Fruit fly (Drosophila melanogaster) whole organism, embryonic: ENCODE measurements around the gene CG4000.

Source experiments
- ATbp ChIP-seq: fragments of 200-800 bp; sonication (Bioruptor generic); optimal IDR thresholded peaks from 2 replicates; lab custom pipeline; 2017; ENCODE audit warnings: missing biosample characterization, mild to moderate bottlenecking, missing genetic modification characterization, missing genetic modification reagents
- CG10462 ChIP-seq: fragments of 200-800 bp; sonication (Bioruptor generic); optimal IDR thresholded peaks from 2 replicates; lab custom pipeline; 2016; ENCODE audit warnings: missing biosample characterization, missing genetic modification characterization
- CG11093 ChIP-seq: fragments of 200-800 bp; sonication (Bioruptor generic); IDR thresholded peaks from 3 replicates; pipeline ENCODE4 v1.3.6; 2022; ENCODE audit warnings: missing biosample characterization, missing genetic modification characterization
- CG11398 ChIP-seq: fragments of 200-800 bp; sonication (Bioruptor generic); optimal IDR thresholded peaks from 2 replicates; lab custom pipeline; 2016; ENCODE audit warnings: missing biosample characterization, missing genetic modification characterization
- CG11504 ChIP-seq: fragments of 200-800 bp; sonication (Bioruptor generic); optimal IDR thresholded peaks from 3 replicates; lab custom pipeline; 2019; ENCODE audit warnings: missing biosample characterization, mild to moderate bottlenecking, missing genetic modification characterization, moderate library complexity
- CG13624 ChIP-seq: fragments of 200-800 bp; sonication (Bioruptor generic); optimal IDR thresholded peaks from 2 replicates; lab custom pipeline; 2016; ENCODE audit warnings: missing biosample characterization, missing genetic modification characterization
- CG16813 ChIP-seq: fragments of 200-800 bp; sonication (Bioruptor generic); IDR thresholded peaks from 3 replicates; pipeline ENCODE4 v1.3.6; 2022; ENCODE audit warnings: missing biosample characterization, missing genetic modification characterization; ENCODE audit not compliant: partially characterized antibody
- CG18011 ChIP-seq: fragments of 200-800 bp; sonication (Bioruptor generic); optimal IDR thresholded peaks from 2 replicates; lab custom pipeline; 2017; ENCODE audit warnings: missing biosample characterization, missing genetic modification characterization, mild to moderate bottlenecking, moderate library complexity, missing genotype
- CG2678 ChIP-seq: fragments of 200-800 bp; sonication (Bioruptor generic); optimal IDR thresholded peaks from 3 replicates; lab custom pipeline; 2019; ENCODE audit warnings: missing biosample characterization, mild to moderate bottlenecking, missing genetic modification characterization, moderate library complexity
- CG32772 ChIP-seq: fragments of 200-800 bp; sonication (Bioruptor generic); IDR thresholded peaks from 2 replicates; pipeline ENCODE4 v1.3.6; 2022; ENCODE audit warnings: missing biosample characterization, missing genetic modification characterization
- CG4617 ChIP-seq: fragments of 200-800 bp; sonication (Bioruptor generic); optimal IDR thresholded peaks from 3 replicates; lab custom pipeline; 2016; ENCODE audit warnings: missing biosample characterization, missing genetic modification characterization, borderline replicate concordance
- CG4854 ChIP-seq: fragments of 200-800 bp; sonication (Bioruptor generic); optimal IDR thresholded peaks from 2 replicates; lab custom pipeline; 2016; ENCODE audit warnings: missing biosample characterization, missing genetic modification characterization, inconsistent platforms
- CG7372 ChIP-seq: fragments of 200-800 bp; sonication (Bioruptor generic); IDR thresholded peaks from 2 replicates; pipeline ENCODE4 v1.3.6; 2022; ENCODE audit warnings: missing biosample characterization, missing genetic modification characterization
- CG7786 ChIP-seq: fragments of 200-800 bp; sonication (Bioruptor generic); optimal IDR thresholded peaks from 2 replicates; lab custom pipeline; 2016; ENCODE audit warnings: missing biosample characterization, missing genetic modification characterization
- CG8478 ChIP-seq: fragments of >200 bp; optimal IDR thresholded peaks from 2 replicates; lab custom pipeline; 2018
- CG8944 ChIP-seq: fragments of 200-800 bp; sonication (Bioruptor generic); optimal IDR thresholded peaks from 3 replicates; lab custom pipeline; 2016; ENCODE audit warnings: missing biosample characterization, missing genetic modification characterization
- CTCF ChIP-seq: fragments of 200-800 bp; sonication (Bioruptor generic); optimal IDR thresholded peaks from 2 replicates; lab custom pipeline; 2017; ENCODE audit warnings: missing biosample characterization, mild to moderate bottlenecking, missing genetic modification characterization, moderate library complexity
- D19A ChIP-seq: fragments of 200-800 bp; optimal IDR thresholded peaks from 3 replicates; lab custom pipeline; 2019; ENCODE audit warnings: missing biosample characterization, mild to moderate bottlenecking, missing genetic modification characterization, moderate library complexity
- Deaf1 ChIP-seq: fragments of 200-800 bp; optimal IDR thresholded peaks from 3 replicates; lab custom pipeline; 2019; ENCODE audit warnings: missing biosample characterization, mild to moderate bottlenecking, missing genetic modification characterization, moderate library complexity
- Dll ChIP-seq: fragments of 200-800 bp; sonication (Bioruptor generic); IDR thresholded peaks from 4 replicates; pipeline ENCODE4 v1.3.6; 2022; ENCODE audit warnings: missing biosample characterization, missing genetic modification characterization; ENCODE audit not compliant: partially characterized antibody
- Doc3 ChIP-seq: fragments of 200-800 bp; sonication (Bioruptor generic); IDR thresholded peaks from 3 replicates; pipeline ENCODE4 v1.3.6; 2022; ENCODE audit warnings: missing biosample characterization, missing genetic modification characterization; ENCODE audit not compliant: partially characterized antibody
- E2f1 ChIP-seq: fragments of 200-800 bp; sonication (Bioruptor generic); IDR thresholded peaks from 2 replicates; pipeline ENCODE4 v1.3.6; 2022; ENCODE audit warnings: missing biosample characterization, missing genetic modification characterization
- Fer3 ChIP-seq: fragments of 200-800 bp; sonication (Bioruptor generic); optimal IDR thresholded peaks from 2 replicates; lab custom pipeline; 2018; ENCODE audit warnings: missing biosample characterization, mild to moderate bottlenecking, missing genetic modification characterization, moderate library complexity
- HLH4C ChIP-seq: fragments of 200-800 bp; sonication (Bioruptor generic); IDR thresholded peaks from 3 replicates; pipeline ENCODE4 v1.3.6; 2022; ENCODE audit warnings: missing biosample characterization, missing genetic modification characterization; ENCODE audit not compliant: partially characterized antibody
- Max ChIP-seq: fragments of 200-800 bp; sonication (Bioruptor generic); optimal IDR thresholded peaks from 2 replicates; lab custom pipeline; 2016; ENCODE audit warnings: missing biosample characterization, mild to moderate bottlenecking, missing genetic modification characterization
- Oli ChIP-seq: fragments of 200-800 bp; sonication (Bioruptor generic); optimal IDR thresholded peaks from 2 replicates; lab custom pipeline; 2018; ENCODE audit warnings: missing biosample characterization, mild to moderate bottlenecking, missing genetic modification characterization, moderate library complexity
- Side ChIP-seq: fragments of 200-800 bp; sonication (Bioruptor generic); optimal IDR thresholded peaks from 2 replicates; lab custom pipeline; 2016; ENCODE audit warnings: missing biosample characterization, missing genetic modification characterization
- Sin3A ChIP-seq: fragments of >200 bp; optimal IDR thresholded peaks from 2 replicates; lab custom pipeline; 2018
- TFAM ChIP-seq: fragments of 200-800 bp; sonication (Bioruptor generic); optimal IDR thresholded peaks from 2 replicates; lab custom pipeline; 2017; ENCODE audit warnings: missing biosample characterization, missing genetic modification characterization, inconsistent platforms
- Tbp ChIP-seq: fragments of >200 bp; optimal IDR thresholded peaks from 2 replicates; lab custom pipeline; 2018; ENCODE audit warnings: missing biosample characterization, missing genetic modification characterization
- al ChIP-seq: fragments of 200-800 bp; sonication (Bioruptor generic); IDR thresholded peaks from 2 replicates; pipeline ENCODE4 v1.3.6; 2022; ENCODE audit warnings: missing biosample characterization, missing genetic modification characterization
- aop ChIP-seq: fragments of 200-800 bp; sonication (Bioruptor generic); IDR thresholded peaks from 2 replicates; pipeline ENCODE4 v1.3.6; 2022; ENCODE audit warnings: missing biosample characterization, missing genetic modification characterization
- ap ChIP-seq: fragments of 200-800 bp; sonication (Bioruptor generic); IDR thresholded peaks from 2 replicates; pipeline ENCODE4 v1.3.6; 2022; ENCODE audit warnings: missing biosample characterization, missing genetic modification characterization
- ash1 ChIP-seq: fragments of 200-800 bp; sonication (Bioruptor generic); optimal IDR thresholded peaks from 2 replicates; lab custom pipeline; 2018; ENCODE audit warnings: missing biosample characterization, mild to moderate bottlenecking, missing genetic modification characterization
- br ChIP-seq: fragments of >200 bp; optimal IDR thresholded peaks from 2 replicates; lab custom pipeline; 2017
- bsh ChIP-seq, 2 experiments: fragments of 200-800 bp; sonication (Bioruptor generic); optimal IDR thresholded peaks; 2 replicates each; lab custom pipeline; 2017 to 2018; ENCODE audit warnings: mild to moderate bottlenecking in 2 of 2, missing biosample characterization in 2 of 2, missing genetic modification characterization in 2 of 2, moderate library complexity in 1 of 2
- dysf ChIP-seq: fragments of 200-800 bp; sonication (Bioruptor generic); IDR thresholded peaks from 3 replicates; pipeline ENCODE4 v1.3.6; 2022; ENCODE audit warnings: missing biosample characterization, missing genetic modification characterization
- emc ChIP-seq: fragments of 200-800 bp; sonication (Bioruptor generic); optimal IDR thresholded peaks from 2 replicates; lab custom pipeline; 2016; ENCODE audit warnings: missing biosample characterization, missing genetic modification characterization
- ems ChIP-seq: fragments of 200-800 bp; sonication (Bioruptor generic); optimal IDR thresholded peaks from 3 replicates; lab custom pipeline; 2016; ENCODE audit warnings: missing biosample characterization, missing genetic modification characterization
- exex ChIP-seq: fragments of 200-800 bp; sonication (Bioruptor generic); optimal IDR thresholded peaks from 4 replicates; lab custom pipeline; 2018; ENCODE audit warnings: missing biosample characterization, mild to moderate bottlenecking, missing genetic modification characterization, moderate library complexity
- fd96Cb ChIP-seq: fragments of 200-800 bp; sonication (Bioruptor generic); optimal IDR thresholded peaks from 2 replicates; lab custom pipeline; 2018; ENCODE audit warnings: missing biosample characterization, mild to moderate bottlenecking, missing genetic modification characterization, moderate library complexity
- gsb ChIP-seq: fragments of 200-800 bp; sonication (Bioruptor generic); IDR thresholded peaks from 2 replicates; pipeline ENCODE4 v1.3.6; 2022; ENCODE audit warnings: missing biosample characterization, missing genetic modification characterization
- mam ChIP-seq: fragments of 200-800 bp; sonication (Bioruptor generic); optimal IDR thresholded peaks from 3 replicates; lab custom pipeline; 2016; ENCODE audit warnings: missing biosample characterization, missing genetic modification characterization
- org-1 ChIP-seq: fragments of 200-800 bp; sonication (Bioruptor generic); optimal IDR thresholded peaks from 2 replicates; lab custom pipeline; 2017; ENCODE audit warnings: missing biosample characterization, missing genetic modification characterization
- pfk ChIP-seq: fragments of 200-800 bp; sonication (Bioruptor generic); optimal IDR thresholded peaks from 2 replicates; lab custom pipeline; 2018; ENCODE audit warnings: missing biosample characterization, mild to moderate bottlenecking, missing genetic modification characterization, moderate library complexity
- phol ChIP-seq: fragments of 200-800 bp; sonication (Bioruptor generic); optimal IDR thresholded peaks from 3 replicates; lab custom pipeline; 2018; ENCODE audit warnings: missing biosample characterization, mild to moderate bottlenecking, missing genetic modification characterization, moderate library complexity
- ro ChIP-seq: fragments of 200-800 bp; sonication (Bioruptor generic); IDR thresholded peaks from 2 replicates; pipeline ENCODE4 v1.3.6; 2022; ENCODE audit warnings: missing biosample characterization, missing genetic modification characterization
- run ChIP-seq: fragments of 200-800 bp; sonication (Bioruptor generic); optimal IDR thresholded peaks from 3 replicates; lab custom pipeline; 2018; ENCODE audit warnings: missing biosample characterization, mild to moderate bottlenecking, missing genetic modification characterization
- sima ChIP-seq: fragments of 200-800 bp; sonication (Bioruptor generic); optimal IDR thresholded peaks from 2 replicates; lab custom pipeline; 2016; ENCODE audit warnings: missing biosample characterization, missing genetic modification characterization
- slp2 ChIP-seq: fragments of 200-800 bp; sonication (Bioruptor generic); optimal IDR thresholded peaks from 2 replicates; lab custom pipeline; 2016; ENCODE audit warnings: missing biosample characterization, missing genetic modification characterization
- trem ChIP-seq: fragments of 200-800 bp; optimal IDR thresholded peaks from 3 replicates; lab custom pipeline; 2019; ENCODE audit warnings: missing biosample characterization, mild to moderate bottlenecking, missing genetic modification characterization, moderate library complexity
- zen ChIP-seq: fragments of 200-800 bp; sonication (Bioruptor generic); optimal IDR thresholded peaks from 3 replicates; lab custom pipeline; 2018; ENCODE audit warnings: missing biosample characterization, mild to moderate bottlenecking, missing genetic modification characterization, moderate library complexity

CG4000 gene

DNA sequence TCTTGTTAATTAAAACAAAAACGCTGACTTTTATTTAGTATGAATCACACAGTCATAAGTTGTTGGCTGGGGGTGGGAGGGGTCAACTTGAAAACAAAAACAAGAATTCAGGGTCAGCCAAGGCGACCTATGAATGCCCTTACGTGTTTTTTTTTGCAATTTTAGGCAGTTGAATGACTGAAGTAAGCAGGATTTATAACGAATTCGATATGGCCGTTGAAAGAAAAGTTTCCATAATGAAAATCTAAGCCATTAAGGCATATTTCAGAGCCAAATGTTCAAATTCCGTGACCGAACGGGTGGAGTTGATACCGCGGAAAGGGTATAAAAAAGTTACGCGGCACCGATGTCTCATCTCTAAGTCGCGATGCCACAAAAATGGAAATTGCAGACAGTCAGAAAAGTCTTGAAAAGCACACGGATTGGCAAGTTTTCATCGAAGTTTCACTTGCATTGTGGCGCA, 43.1 kb downstream of the CG4000 start (continued):
- peak; percentile 13 for TF ChIP-seq sima (GFP tag; lab: Kevin White, UChicago)
- no peak for TF ChIP-seq Dll (GFP tag; lab: Robert Waterston, UW)
- no peak for TF ChIP-seq pfk
- peak; percentile 77 for TF ChIP-seq CG13624 (GFP tag; lab: Kevin White, UChicago)
- TF ChIP-seq ap (GFP tag; lab: Robert Waterston, UW) = 0 out of 2 replicates have a peak, but pooled peaks have one; percentile 12
- no peak for TF ChIP-seq br (lab: Kevin White, UChicago)
- TF ChIP-seq exex (tag; lab: Kevin White, UChicago) = no peak
- TF ChIP-seq ATbp (GFP tag; lab: Kevin White, UChicago) = peak; percentile 65
- peak; percentile 78 for TF ChIP-seq dysf
- no peak for TF ChIP-seq CG11504 (tag; lab: Kevin White, UChicago)
- TF ChIP-seq D19A = peak; percentile 100
- TF ChIP-seq Deaf1 (tag; lab: Kevin White, UChicago) = no peak
- no peak for TF ChIP-seq Tbp
- no peak for TF ChIP-seq phol (tag; lab: Kevin White, UChicago)
- no peak for TF ChIP-seq TFAM (GFP tag; lab: Kevin White, UChicago)
- no peak for TF ChIP-seq aop (GFP tag; lab: Robert Waterston, UW)
- peak; percentile 79 for TF ChIP-seq CG7786 (GFP tag; lab: Kevin White, UChicago)
- no peak for TF ChIP-seq CG2678
- no peak for TF ChIP-seq bsh (GFP tag; optimal IDR thresholded peaks at IDR 0.05; lab: Kevin White, UChicago)
- peak; percentile 50 for TF ChIP-seq Side (GFP tag; lab: Kevin White, UChicago)
- no peak for TF ChIP-seq CG16813
- no peak for TF ChIP-seq Sin3A (lab: Kevin White, UChicago)
- TF ChIP-seq CG18011 (GFP tag; lab: Kevin White, UChicago) = peak; percentile 16
- TF ChIP-seq emc (GFP tag; lab: Kevin White, UChicago) = peak; percentile 4
- peak; percentile 61 for TF ChIP-seq CG32772 (GFP tag; lab: Robert Waterston, UW)
- TF ChIP-seq zen (tag; lab: Kevin White, UChicago) = no peak
- peak; percentile 43 for TF ChIP-seq CG11398 (GFP tag; lab: Kevin White, UChicago)
- TF ChIP-seq slp2 = peak; percentile 64
- peak; percentile 16 for TF ChIP-seq CG4854 (GFP tag; lab: Kevin White, UChicago)
- TF ChIP-seq CG10462 (GFP tag; lab: Kevin White, UChicago) = peak; percentile 32
- no peak for TF ChIP-seq ro (GFP tag; lab: Robert Waterston, UW)
- peak; percentile 65 for TF ChIP-seq al (GFP tag; lab: Robert Waterston, UW)
- TF ChIP-seq CG4617 = peak; percentile 70
- TF ChIP-seq Max (GFP tag; lab: Kevin White, UChicago) = peak; percentile 16
- TF ChIP-seq fd96Cb (tag; lab: Kevin White, UChicago) = peak; percentile 59
- no peak for TF ChIP-seq Fer3 (tag; lab: Kevin White, UChicago)
- no peak for TF ChIP-seq HLH4C (GFP tag; lab: Robert Waterston, UW)
- TF ChIP-seq run = no peak
- no peak for TF ChIP-seq trem (tag; lab: Kevin White, UChicago)
- no peak for TF ChIP-seq Doc3 (GFP tag; lab: Robert Waterston, UW)
- no peak for TF ChIP-seq org-1
- TF ChIP-seq CTCF = no peak
- TF ChIP-seq ems (GFP tag; lab: Kevin White, UChicago) = peak; percentile 45
- no peak for TF ChIP-seq Oli
- peak; percentile 77 for TF ChIP-seq mam
- TF ChIP-seq ash1 (GFP tag; lab: Kevin White, UChicago) = no peak
- TF ChIP-seq CG11093 (GFP tag; lab: Robert Waterston, UW) = 0 out of 3 replicates have a peak, but pooled peaks have one; percentile 39
- peak; percentile 53; the same call in 1 of the 2 replicates for TF ChIP-seq CG7372
- TF ChIP-seq CG8944 (GFP tag; lab: Kevin White, UChicago) = peak; percentile 78
- peak; percentile 58; the same call in 1 of the 2 replicates for TF ChIP-seq E2f1
- TF ChIP-seq CG8478 (lab: Kevin White, UChicago) = no peak
- 0 out of 2 replicates have a peak, but pooled peaks have one; percentile 33 for TF ChIP-seq gsb
